Worm (Caenorhabditis elegans): ENCODE results near the gene rfc-3.

DNA sequence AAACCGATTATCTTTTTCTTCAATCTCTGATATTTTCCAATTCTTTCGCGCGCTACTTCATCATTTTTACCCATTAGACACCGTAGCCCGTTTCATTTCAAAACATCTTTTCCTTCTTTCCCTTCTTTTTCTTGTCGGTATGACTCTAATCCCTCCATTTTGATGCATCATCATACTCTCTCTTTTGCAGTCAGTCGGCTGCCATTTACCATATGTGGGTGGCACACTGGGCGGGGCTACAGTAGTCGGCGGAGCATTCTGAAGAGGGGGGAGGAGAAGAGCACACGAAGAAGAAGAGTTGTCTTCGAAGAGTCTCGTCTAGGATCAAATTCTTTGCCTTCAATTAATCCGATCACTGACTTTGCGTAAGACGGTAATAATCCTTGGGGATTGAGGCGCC, 23.2 kb downstream of the rfc-3 start, which contains the start of gene unc-30:
- TF ChIP-seq unc-98 (GFP tag; IDR thresholded peaks at IDR 0.05): no peak
- no peak for TF ChIP-seq lin-13 (GFP tag; optimal IDR thresholded peaks at IDR 0.05)
- TF ChIP-seq fos-1 (tag; optimal IDR thresholded peaks at IDR 0.05): no peak
- no peak for TF ChIP-seq fkh-4 (tag; optimal IDR thresholded peaks at IDR 0.05; ENCODE audit: borderline replicate concordance)

All from whole organism, L1 larva.